Worm (Caenorhabditis elegans) whole organism, young adult: ENCODE data around the gene sec-16A.1.

Experiments used
- B0261.1 ChIP-seq: sonication (generic microtip); optimal IDR thresholded peaks from 2 replicates; lab custom pipeline; 2016; ENCODE audit warnings: mild to moderate bottlenecking, missing genetic modification characterization, moderate library complexity, missing compliant biosample characterization
- B0336.3 ChIP-seq: fragments of 200-800 bp; sonication (Bioruptor generic); IDR thresholded peaks from 2 replicates; pipeline ENCODE4 v1.3.6; 2022; ENCODE audit warnings: missing genetic modification characterization, missing compliant biosample characterization
- C06A6.2 ChIP-seq: fragments of 200-800 bp; sonication (Bioruptor generic); conservative IDR thresholded peaks from 2 replicates; pipeline ENCODE4 v1.3.6; 2022; ENCODE audit warnings: missing genetic modification characterization, missing compliant biosample characterization
- C17E4.6 ChIP-seq: fragments of 200-800 bp; sonication (Bioruptor generic); IDR thresholded peaks from 2 replicates; pipeline ENCODE4 v1.3.6; 2022; ENCODE audit warnings: missing genetic modification reagents, missing genetic modification characterization, missing compliant biosample characterization
- D2030.7 ChIP-seq: fragments of 200-800 bp; sonication (Bioruptor generic); IDR thresholded peaks from 2 replicates; pipeline ENCODE4 v1.3.6; 2022; ENCODE audit warnings: missing genetic modification reagents, missing genetic modification characterization, missing compliant biosample characterization
- F33H1.4 ChIP-seq: fragments of 200-800 bp; sonication (Bioruptor generic); IDR thresholded peaks from 2 replicates; pipeline ENCODE4 v1.3.6; 2022; ENCODE audit warnings: missing genetic modification reagents, missing genetic modification characterization, missing compliant biosample characterization
- F57A8.1 ChIP-seq: fragments of 200-800 bp; sonication (Bioruptor generic); optimal IDR thresholded peaks from 2 replicates; lab custom pipeline; 2018; ENCODE audit warnings: mild to moderate bottlenecking, missing genetic modification characterization, moderate library complexity, missing compliant biosample characterization
- K11D2.4 ChIP-seq: fragments of 200-800 bp; sonication (Bioruptor generic); IDR thresholded peaks from 2 replicates; pipeline ENCODE4 v1.3.6; 2022; ENCODE audit warnings: missing genetic modification reagents, missing genetic modification characterization, missing compliant biosample characterization
- Y56A3A.18 ChIP-seq: fragments of 200-800 bp; sonication (Bioruptor generic); IDR thresholded peaks from 2 replicates; pipeline ENCODE4 v1.3.6; 2022; ENCODE audit warnings: missing genetic modification reagents, missing genetic modification characterization, missing compliant biosample characterization
- ZK185.1 ChIP-seq: sonication (generic microtip); optimal IDR thresholded peaks from 2 replicates; lab custom pipeline; 2016; ENCODE audit warnings: mild to moderate bottlenecking, missing genetic modification characterization, missing compliant biosample characterization; ENCODE audit not compliant: poor library complexity, severe bottlenecking
- athp-1 ChIP-seq: sonication (generic microtip); optimal IDR thresholded peaks from 2 replicates; lab custom pipeline; 2017; ENCODE audit warnings: mild to moderate bottlenecking, missing genetic modification characterization, missing compliant biosample characterization
- cebp-2 ChIP-seq: fragments of 200-800 bp; sonication (Bioruptor generic); IDR thresholded peaks from 2 replicates; pipeline ENCODE4 v1.3.6; 2022; ENCODE audit warnings: missing genetic modification characterization, missing compliant biosample characterization
- ceh-91 ChIP-seq: fragments of 200-800 bp; sonication (Bioruptor generic); IDR thresholded peaks from 2 replicates; pipeline ENCODE4 v1.3.6; 2022; ENCODE audit warnings: missing genetic modification reagents, missing genetic modification characterization, missing compliant biosample characterization
- chd-7 ChIP-seq: sonication (generic microtip); optimal IDR thresholded peaks from 2 replicates; lab custom pipeline; 2016; ENCODE audit warnings: mild to moderate bottlenecking, missing genetic modification characterization, moderate library complexity, missing compliant biosample characterization
- die-1 ChIP-seq: sonication (generic microtip); optimal IDR thresholded peaks from 2 replicates; lab custom pipeline; 2016; ENCODE audit warnings: missing genotype, mild to moderate bottlenecking, missing genetic modification characterization, missing compliant biosample characterization
- dox-1 ChIP-seq: fragments of 200-800 bp; sonication (Bioruptor generic); IDR thresholded peaks from 2 replicates; pipeline ENCODE4 v1.3.6; 2022; ENCODE audit warnings: missing genetic modification reagents, missing genetic modification characterization, missing compliant biosample characterization
- efl-1 ChIP-seq: fragments of 150-350 bp; optimal IDR thresholded peaks from 2 replicates; lab custom pipeline; 2014; ENCODE audit warnings: missing biosample characterization, missing genetic modification reagents, missing genetic modification characterization
- egl-18 ChIP-seq: fragments of 200-800 bp; sonication (Bioruptor generic); IDR thresholded peaks from 2 replicates; pipeline ENCODE4 v1.3.6; 2022; ENCODE audit warnings: missing genetic modification reagents, missing genetic modification characterization, missing compliant biosample characterization
- egl-44 ChIP-seq: fragments of 200-800 bp; sonication (Bioruptor generic); IDR thresholded peaks from 2 replicates; pipeline ENCODE4 v1.3.6; 2022; ENCODE audit warnings: missing genetic modification reagents, missing genetic modification characterization, missing compliant biosample characterization
- egrh-3 ChIP-seq: fragments of 200-800 bp; sonication (Bioruptor generic); IDR thresholded peaks from 2 replicates; pipeline ENCODE4 v1.3.6; 2022; ENCODE audit warnings: missing genetic modification reagents, missing genetic modification characterization, missing compliant biosample characterization
- fkh-3 ChIP-seq: sonication (generic microtip); optimal IDR thresholded peaks from 2 replicates; lab custom pipeline; 2016; ENCODE audit warnings: mild to moderate bottlenecking, missing genetic modification characterization, missing compliant biosample characterization
- hmg-20 ChIP-seq: fragments of 200-800 bp; sonication (Bioruptor generic); IDR thresholded peaks from 2 replicates; pipeline ENCODE4 v1.3.6; 2022; ENCODE audit warnings: missing genetic modification reagents, missing genetic modification characterization, missing compliant biosample characterization
- hrde-1 ChIP-seq: sonication (generic microtip); optimal IDR thresholded peaks from 2 replicates; lab custom pipeline; 2016; ENCODE audit warnings: missing genetic modification characterization, mild to moderate bottlenecking, missing compliant biosample characterization, moderate library complexity, missing genotype, missing genetic modification reagents, borderline replicate concordance
- hsf-1 ChIP-seq: fragments of 200-800 bp; sonication (Bioruptor generic); IDR thresholded peaks from 2 replicates; pipeline ENCODE4 v1.3.6; 2022; ENCODE audit warnings: missing genetic modification reagents, missing genetic modification characterization, missing compliant biosample characterization
- let-607 ChIP-seq, 2 experiments: fragments of 200-800 bp in 1 of 2; sonication (Bioruptor generic) in 1 of 2; sonication (generic microtip) in 1 of 2; optimal IDR thresholded peaks; 2 replicates each; lab custom pipeline; 2016 to 2018; ENCODE audit warnings: mild to moderate bottlenecking in 2 of 2, missing compliant biosample characterization in 2 of 2, missing genetic modification characterization in 2 of 2, moderate library complexity in 2 of 2, missing genotype in 1 of 2
- lin-35 ChIP-seq, 3 experiments: fragments of 150-350 bp in 2 of 3; sonication (generic microtip) in 1 of 3; optimal IDR thresholded peaks; 2 replicates each; lab custom pipeline; 2014 to 2018; ENCODE audit warnings: missing biosample characterization in 3 of 3, missing genetic modification characterization in 3 of 3, missing genetic modification reagents in 3 of 3
- madf-10 ChIP-seq: sonication (generic microtip); optimal IDR thresholded peaks from 2 replicates; lab custom pipeline; 2016; ENCODE audit warnings: mild to moderate bottlenecking, missing genetic modification characterization, missing compliant biosample characterization
- madf-3 ChIP-seq: fragments of 200-800 bp; sonication (Bioruptor generic); IDR thresholded peaks from 2 replicates; pipeline ENCODE4 v1.3.6; 2022; ENCODE audit warnings: missing genetic modification reagents, missing genetic modification characterization, missing compliant biosample characterization
- mes-4 ChIP-seq: sonication (generic microtip); optimal IDR thresholded peaks from 2 replicates; lab custom pipeline; 2016; ENCODE audit warnings: missing genotype, missing genetic modification characterization, missing compliant biosample characterization
- nfyb-1 ChIP-seq: fragments of 200-800 bp; sonication (Bioruptor generic); IDR thresholded peaks from 2 replicates; pipeline ENCODE4 v1.3.6; 2022; ENCODE audit warnings: missing genetic modification reagents, missing genetic modification characterization, missing compliant biosample characterization
- nhr-120 ChIP-seq: fragments of 200-800 bp; sonication (Bioruptor generic); IDR thresholded peaks from 2 replicates; pipeline ENCODE4 v1.3.6; 2022; ENCODE audit warnings: missing genetic modification characterization, missing compliant biosample characterization
- nhr-80 ChIP-seq: sonication (generic microtip); optimal IDR thresholded peaks from 2 replicates; lab custom pipeline; 2016; ENCODE audit warnings: missing genetic modification characterization, missing compliant biosample characterization
- nhr-90 ChIP-seq: sonication (generic microtip); optimal IDR thresholded peaks from 2 replicates; lab custom pipeline; 2016; ENCODE audit warnings: missing genotype, mild to moderate bottlenecking, missing genetic modification characterization, missing compliant biosample characterization
- rcor-1 ChIP-seq: fragments of 200-800 bp; sonication (Bioruptor generic); IDR thresholded peaks from 2 replicates; pipeline ENCODE4 v1.3.6; 2022; ENCODE audit warnings: missing genetic modification reagents, missing genetic modification characterization, missing compliant biosample characterization
- repo-1 ChIP-seq: sonication (generic microtip); optimal IDR thresholded peaks from 2 replicates; lab custom pipeline; 2017; ENCODE audit warnings: mild to moderate bottlenecking, missing genetic modification characterization, missing compliant biosample characterization
- rpc-1 ChIP-seq, 2 experiments: fragments of 150-350 bp in 1 of 2; sonication (generic microtip) in 1 of 2; optimal IDR thresholded peaks; 2 replicates each; lab custom pipeline; 2014 to 2018; ENCODE audit warnings: missing biosample characterization in 1 of 2, missing genetic modification characterization in 1 of 2, missing genetic modification reagents in 1 of 2, missing genotype in 1 of 2
- snpc-1.3 ChIP-seq: sonication (generic microtip); optimal IDR thresholded peaks from 2 replicates; lab custom pipeline; 2017; ENCODE audit warnings: missing genetic modification characterization, mild to moderate bottlenecking, missing compliant biosample characterization, antibody characterized with exemption, moderate library complexity, missing genotype, missing genetic modification reagents; ENCODE audit not compliant: insufficient read depth
- snpc-3.4 ChIP-seq: sonication (generic microtip); optimal IDR thresholded peaks from 2 replicates; lab custom pipeline; 2017; ENCODE audit warnings: missing genetic modification characterization, mild to moderate bottlenecking, missing compliant biosample characterization, antibody characterized with exemption, moderate library complexity, missing genotype, missing genetic modification reagents
- somi-1 ChIP-seq: fragments of 200-800 bp; sonication (Bioruptor generic); optimal IDR thresholded peaks from 2 replicates; lab custom pipeline; 2018; ENCODE audit warnings: mild to moderate bottlenecking, missing genetic modification characterization, missing compliant biosample characterization
- tlf-1 ChIP-seq: fragments of 200-800 bp; sonication (Bioruptor generic); optimal IDR thresholded peaks from 2 replicates; lab custom pipeline; 2018; ENCODE audit warnings: mild to moderate bottlenecking, missing genetic modification characterization, missing compliant biosample characterization
- ztf-26 ChIP-seq: sonication (generic microtip); optimal IDR thresholded peaks from 2 replicates; lab custom pipeline; 2017; ENCODE audit warnings: missing genetic modification characterization, missing compliant biosample characterization
- ztf-28 ChIP-seq: fragments of 200-800 bp; sonication (Bioruptor generic); IDR thresholded peaks from 2 replicates; pipeline ENCODE4 v1.3.6; 2022; ENCODE audit warnings: missing genetic modification reagents, missing genetic modification characterization, missing compliant biosample characterization
- ztf-3 ChIP-seq: fragments of 200-800 bp; sonication (Bioruptor generic); optimal IDR thresholded peaks from 2 replicates; lab custom pipeline; 2018; ENCODE audit warnings: mild to moderate bottlenecking, missing genetic modification characterization, missing compliant biosample characterization
- ztf-6 ChIP-seq: fragments of 200-800 bp; sonication (Bioruptor generic); IDR thresholded peaks from 2 replicates; pipeline ENCODE4 v1.3.6; 2022; ENCODE audit warnings: missing genetic modification reagents, missing genetic modification characterization, missing compliant biosample characterization

sec-16A.1 gene

ce11 chrIII:9101212-9101611 is 24.4 kb upstream of the sec-16A.1 start, which contains the start of gene ZK507.1:
Gene ZK507.1, minus strand, starts transcription at chrIII:9101312.
- no peak for TF ChIP-seq mes-4
- TF ChIP-seq hsf-1 = no peak
- no peak for TF ChIP-seq dox-1 (GFP tag; lab: Robert Waterston, UW)
- TF ChIP-seq nhr-90 (tag; lab: Kevin White, UChicago) = no peak
- no peak for TF ChIP-seq ceh-91 (GFP tag; lab: Robert Waterston, UW)
- no peak for TF ChIP-seq C06A6.2
- no peak for TF ChIP-seq egl-18 (GFP tag; lab: Robert Waterston, UW)
- TF ChIP-seq C17E4.6 (GFP tag; lab: Robert Waterston, UW) = no peak
- TF ChIP-seq madf-10 (tag; lab: Kevin White, UChicago) = no peak

- TF ChIP-seq egrh-3 (GFP tag; lab: Robert Waterston, UW) = no peak
- TF ChIP-seq let-607 (tag; optimal IDR thresholded peaks at IDR 0.05; lab: Kevin White, UChicago) = no peak
- no peak for TF ChIP-seq ztf-3
- TF ChIP-seq F57A8.1 (GFP tag; lab: Kevin White, UChicago) = no peak
- TF ChIP-seq nhr-120 (GFP tag; lab: Robert Waterston, UW) = no peak
- TF ChIP-seq athp-1 (tag; lab: Kevin White, UChicago) = no peak
- no peak for TF ChIP-seq D2030.7 (GFP tag; lab: Robert Waterston, UW)
- TF ChIP-seq, all 124 proteins: peak for 0
Observed at ce11 chrIII:9103643-9104042, 22.0 kb upstream of the sec-16A.1 start, which contains the start of gene dos-1. Gene dos-1, plus strand, starts transcription at chrIII:9103943.

ce11 chrIII:9104060-9104459 is 21.6 kb upstream of the sec-16A.1 start:
- no peak for TF ChIP-seq cebp-2 (GFP tag; lab: Robert Waterston, UW)
- peak; percentile 65; the same call in 1 of the 2 replicates for TF ChIP-seq ztf-6 (GFP tag; lab: Robert Waterston, UW)
- TF ChIP-seq ZK185.1 (tag; lab: Kevin White, UChicago) = peak; percentile 45
- TF ChIP-seq somi-1 (GFP tag; lab: Kevin White, UChicago) = peak; percentile 24
- TF ChIP-seq D2030.7 (GFP tag; lab: Robert Waterston, UW) = peak; percentile 76
- TF ChIP-seq snpc-3.4 (tag; lab: Kevin White, UChicago) = peak; percentile 30
- peak; percentile 86 for TF ChIP-seq die-1 (tag; lab: Kevin White, UChicago)
- TF ChIP-seq B0261.1 (tag; lab: Kevin White, UChicago) = peak; percentile 84
- peak; percentile 67 for TF ChIP-seq chd-7 (tag; lab: Kevin White, UChicago)
- TF ChIP-seq ceh-91 (GFP tag; lab: Robert Waterston, UW) = peak; percentile 52
- peak; percentile 85 for TF ChIP-seq nfyb-1 (GFP tag; lab: Robert Waterston, UW)
- peak; percentile 68 for TF ChIP-seq rcor-1 (GFP tag; lab: Robert Waterston, UW)
- peak; percentile 29 for TF ChIP-seq snpc-1.3 (tag; lab: Kevin White, UChicago)
- peak; percentile 83 for TF ChIP-seq nhr-90 (tag; lab: Kevin White, UChicago)
- TF ChIP-seq egrh-3 (GFP tag; lab: Robert Waterston, UW) = peak; percentile 46; the same call in 1 of the 2 replicates
- no peak for TF ChIP-seq lin-35 (GFP tag; optimal IDR thresholded peaks at IDR 0.05; lab: Kevin White, UChicago)
- no peak for TF ChIP-seq K11D2.4 (GFP tag; lab: Robert Waterston, UW)
- TF ChIP-seq ztf-26 (tag; lab: Kevin White, UChicago) = peak; percentile 40
- TF ChIP-seq tlf-1 (GFP tag; lab: Kevin White, UChicago) = peak; percentile 27
- TF ChIP-seq fkh-3 (tag; lab: Kevin White, UChicago) = no peak
- TF ChIP-seq B0336.3 = peak; percentile 62
- 0 out of 2 replicates have a peak, but pooled peaks have one; percentile 70 for TF ChIP-seq Y56A3A.18 (GFP tag; lab: Robert Waterston, UW)
- peak; percentile 32; the same call in 1 of the 2 replicates for TF ChIP-seq F33H1.4 (GFP tag; lab: Robert Waterston, UW)
- peak; percentile 59; the same call in 1 of the 2 replicates for TF ChIP-seq madf-3
- TF ChIP-seq hrde-1 (tag; lab: Kevin White, UChicago) = no peak
- TF ChIP-seq ztf-28 (GFP tag; lab: Robert Waterston, UW) = no peak
- peak; percentile 52 for TF ChIP-seq repo-1 (tag; lab: Kevin White, UChicago)
- peak; percentile 41; the same call in 1 of the 2 replicates for TF ChIP-seq hmg-20 (GFP tag; lab: Robert Waterston, UW)
- peak; percentile 33 for TF ChIP-seq nhr-80 (tag; lab: Kevin White, UChicago)
- TF ChIP-seq egl-44 (GFP tag; lab: Robert Waterston, UW) = peak; percentile 88
- TF ChIP-seq rpc-1 (optimal IDR thresholded peaks at IDR 0.05; lab: Kevin White, UChicago) = peak; percentile 74
- TF ChIP-seq rpc-1 (tag; optimal IDR thresholded peaks at IDR 0.05; lab: Kevin White, UChicago) = peak; percentile 80
- no peak for TF ChIP-seq efl-1 (GFP tag; lab: Kevin White, UChicago)
- no peak for TF ChIP-seq C17E4.6 (GFP tag; lab: Robert Waterston, UW)
- no peak for TF ChIP-seq let-607 (tag; optimal IDR thresholded peaks at IDR 0.05; lab: Kevin White, UChicago)
